Fruit fly (Drosophila melanogaster): ENCODE results near the gene sba.
A peak's percentile ranks its signal among the peaks of the same experiment; 100 is the strongest.

sba gene

dm6 chr3R:23969449-23969848 lies 46.7 kb upstream of the sba start (continued):
- TF ChIP-seq CG17359 (tag; optimal IDR thresholded peaks at IDR 0.05) (peak; percentile 68), sug (tag; optimal IDR thresholded peaks at IDR 0.05) (peak; percentile 51), HHEX (GFP tag; optimal IDR thresholded peaks at IDR 0.05) (peak; percentile 63), tna (GFP tag; IDR thresholded peaks at IDR 0.05; ENCODE audit: partially characterized antibody) (no peak), dysf (GFP tag; IDR thresholded peaks at IDR 0.05) (peak; percentile 76), cwo (GFP tag; optimal IDR thresholded peaks at IDR 0.05) (peak; percentile 53), Abd-B (GFP tag; optimal IDR thresholded peaks at IDR 0.05) (peak; percentile 33), bigmax (GFP tag; optimal IDR thresholded peaks at IDR 0.05) (no peak), CG13123 (GFP tag; optimal IDR thresholded peaks at IDR 0.05) (no peak), otp (GFP tag; IDR thresholded peaks at IDR 0.05) (no peak), CG10209 (GFP tag; optimal IDR thresholded peaks at IDR 0.05) (no peak), dmrt11E (tag; optimal IDR thresholded peaks at IDR 0.05) (no peak), Fer2 (tag; optimal IDR thresholded peaks at IDR 0.05) (peak; percentile 46), Dfd (GFP tag; optimal IDR thresholded peaks at IDR 0.05) (no peak), onecut (GFP tag; IDR thresholded peaks at IDR 0.05) (no peak), B-H2 (GFP tag; optimal IDR thresholded peaks at IDR 0.05) (no peak), CG16863 (GFP tag; optimal IDR thresholded peaks at IDR 0.05) (no peak), CG3281 (GFP tag; optimal IDR thresholded peaks at IDR 0.05) (peak; percentile 13), bowl (GFP tag; IDR thresholded peaks at IDR 0.05) (no peak), CG5953 (GFP tag; IDR thresholded peaks at IDR 0.05) (no peak), Stat92E (GFP tag; optimal IDR thresholded peaks at IDR 0.05) (no peak), HLH3B (GFP tag; IDR thresholded peaks at IDR 0.05) (peak; percentile 63), CG8924 (tag; optimal IDR thresholded peaks at IDR 0.05) (peak; percentile 54), sr (GFP tag; IDR thresholded peaks at IDR 0.05) (no peak), CG18476 (GFP tag; optimal IDR thresholded peaks at IDR 0.05) (no peak), ranshi (GFP tag; IDR thresholded peaks at IDR 0.05) (peak; percentile 26; the same call in 1 of the 2 replicates), sd (tag; optimal IDR thresholded peaks at IDR 0.05) (peak; percentile 36), ara (GFP tag; IDR thresholded peaks at IDR 0.05) (no peak), CG16813 (GFP tag; IDR thresholded peaks at IDR 0.05; ENCODE audit: partially characterized antibody) (no peak), chif (GFP tag; optimal IDR thresholded peaks at IDR 0.05) (no peak), crc (GFP tag; optimal IDR thresholded peaks at IDR 0.05) (no peak), rib (GFP tag; IDR thresholded peaks at IDR 0.05) (no peak), ttk (GFP tag; IDR thresholded peaks at IDR 0.05) (0 out of 2 replicates have a peak, but pooled peaks have one; percentile 8), HmgD (GFP tag; optimal IDR thresholded peaks at IDR 0.05) (no peak), CG6683 (GFP tag; optimal IDR thresholded peaks at IDR 0.05) (no peak), CG11093 (GFP tag; IDR thresholded peaks at IDR 0.05) (no peak), Hand (GFP tag; optimal IDR thresholded peaks at IDR 0.05) (no peak), pho (GFP tag; optimal IDR thresholded peaks at IDR 0.05) (no peak), Optix (GFP tag; IDR thresholded peaks at IDR 0.05) (no peak), CG4404 (GFP tag; IDR thresholded peaks at IDR 0.05) (no peak), vfl (GFP tag; optimal IDR thresholded peaks at IDR 0.05) (no peak), Atf6 (GFP tag; IDR thresholded peaks at IDR 0.05) (peak; percentile 66), bbx (GFP tag; IDR thresholded peaks at IDR 0.05; ENCODE audit: partially characterized antibody) (no peak), lov (optimal IDR thresholded peaks at IDR 0.05) (no peak), lov (GFP tag; IDR thresholded peaks at IDR 0.05) (no peak), eve (GFP tag; optimal IDR thresholded peaks at IDR 0.05) (no peak), CG6765 (GFP tag; optimal IDR thresholded peaks at IDR 0.05) (no peak), CG5180 (GFP tag; optimal IDR thresholded peaks at IDR 0.05) (peak; percentile 19), CG9932 (GFP tag; IDR thresholded peaks at IDR 0.05) (peak; percentile 60), CG9609 (GFP tag; optimal IDR thresholded peaks at IDR 0.05) (no peak), CG11560 (tag; IDR thresholded peaks at IDR 0.05) (no peak), CTCF (GFP tag; optimal IDR thresholded peaks at IDR 0.05) (no peak), Ravus (GFP tag; IDR thresholded peaks at IDR 0.05) (no peak)

Measured in whole organism, embryonic.